Worm (Caenorhabditis elegans) whole organism, late embryonic: ENCODE data around the gene trf-1.

Experiments
- ahr-1 ChIP-seq: sonication (generic microtip); optimal IDR thresholded peaks from 2 replicates; lab custom pipeline; 2016; ENCODE audit warnings: missing genetic modification characterization, missing compliant biosample characterization
- ama-1 ChIP-seq: fragments of 150-350 bp; optimal IDR thresholded peaks from 2 replicates; lab custom pipeline; 2014
- ceh-31 ChIP-seq: sonication (generic microtip); optimal IDR thresholded peaks from 2 replicates; lab custom pipeline; 2016; ENCODE audit warnings: missing genetic modification characterization, missing compliant biosample characterization
- ceh-9 ChIP-seq: sonication (generic microtip); optimal IDR thresholded peaks from 2 replicates; lab custom pipeline; 2016; ENCODE audit warnings: mild to moderate bottlenecking, missing genetic modification characterization, inconsistent platforms, missing compliant biosample characterization
- elt-2 ChIP-seq: sonication (generic microtip); optimal IDR thresholded peaks from 2 replicates; lab custom pipeline; 2016; ENCODE audit warnings: missing genetic modification reagents, missing genetic modification characterization, missing compliant biosample characterization
- lin-11 ChIP-seq: fragments of 200-800 bp; sonication (Bioruptor generic); optimal IDR thresholded peaks from 2 replicates; lab custom pipeline; 2018; ENCODE audit warnings: mild to moderate bottlenecking, missing genetic modification characterization, missing compliant biosample characterization
- sox-2 ChIP-seq: fragments of 200-800 bp; sonication (Bioruptor generic); IDR thresholded peaks from 2 replicates; pipeline ENCODE4 v1.3.6; 2022; ENCODE audit warnings: missing genetic modification reagents, missing genetic modification characterization, missing compliant biosample characterization

ce11 chrIII:13458978-13459596 lies 28.8 kb downstream of the trf-1 start, which contains the start of gene tag-164:
- no peak for TF ChIP-seq sox-2 (GFP tag; lab: Robert Waterston, UW)
- no peak for TF ChIP-seq ahr-1 (tag; lab: Kevin White, UChicago)
- TF ChIP-seq ceh-31 (tag; lab: Kevin White, UChicago), result no peak
- TF ChIP-seq ama-1 (lab: Kevin White, UChicago), result no peak
- no peak for TF ChIP-seq ceh-9 (tag; lab: Kevin White, UChicago)
- TF ChIP-seq elt-2 (tag; lab: Kevin White, UChicago), result no peak
- TF ChIP-seq lin-11 (tag; lab: Kevin White, UChicago), result no peak
